Fruit fly (Drosophila melanogaster): ENCODE results near the gene CG45490.
"Not testable (repeated sequence)": the region's sequence is repeated elsewhere in the genome, so short reads cannot be mapped to it uniquely, and the experiment has no call there.

DNA sequence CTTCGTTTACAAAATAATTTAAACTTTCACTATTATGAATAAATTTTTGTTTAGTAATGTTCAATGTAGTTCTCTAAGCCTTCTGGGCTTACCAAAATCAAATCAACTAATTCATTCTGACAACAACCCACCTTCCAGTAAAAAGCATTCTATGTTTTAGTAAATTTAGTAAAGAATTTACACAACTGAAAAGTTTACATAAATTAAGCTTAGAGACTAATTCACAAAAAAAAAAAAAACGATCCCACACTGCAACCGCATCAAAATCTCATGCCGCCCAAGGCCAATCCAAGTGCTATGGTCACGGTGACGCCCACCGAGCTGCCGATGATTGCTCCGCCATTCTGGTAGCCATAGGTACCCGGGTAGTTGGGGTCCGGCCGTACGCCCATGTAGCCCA is 14.7 kb upstream of the CG45490 start, which contains the start of gene CG45493:
- TF ChIP-seq Pif1A (GFP tag; optimal IDR thresholded peaks at IDR 0.05); CG8301 (tag; optimal IDR thresholded peaks at IDR 0.05); Pif1B (GFP tag; optimal IDR thresholded peaks at IDR 0.05); CG14655 (GFP tag; optimal IDR thresholded peaks at IDR 0.05); Ets98B (GFP tag; IDR thresholded peaks at IDR 0.05); Snoo (tag; optimal IDR thresholded peaks at IDR 0.05); D1 (tag; optimal IDR thresholded peaks at IDR 0.05); CG34367 (tag; optimal IDR thresholded peaks at IDR 0.05); CG12605 (GFP tag; IDR thresholded peaks at IDR 0.05): not testable (repeated sequence)
